Worm (Caenorhabditis elegans) whole organism, young adult: ENCODE measurements around the gene best-23.

Experiments used
- F10E7.11 ChIP-seq: sonication (generic microtip); optimal IDR thresholded peaks from 2 replicates; lab custom pipeline; 2017; ENCODE audit warnings: mild to moderate bottlenecking, missing genetic modification characterization, moderate library complexity, missing compliant biosample characterization
- F22D6.2 ChIP-seq: sonication (generic microtip); optimal IDR thresholded peaks from 2 replicates; lab custom pipeline; 2016; ENCODE audit warnings: mild to moderate bottlenecking, missing genetic modification characterization, missing compliant biosample characterization
- F39B2.1 ChIP-seq: fragments of 200-800 bp; sonication (Bioruptor generic); IDR thresholded peaks from 2 replicates; pipeline ENCODE4 v1.3.6; 2022; ENCODE audit warnings: missing genetic modification reagents, missing genetic modification characterization, missing compliant biosample characterization
- F57C9.4 ChIP-seq: sonication (generic microtip); optimal IDR thresholded peaks from 2 replicates; lab custom pipeline; 2017; ENCODE audit warnings: mild to moderate bottlenecking, missing genetic modification characterization, missing compliant biosample characterization
- K11D2.4 ChIP-seq: fragments of 200-800 bp; sonication (Bioruptor generic); IDR thresholded peaks from 2 replicates; pipeline ENCODE4 v1.3.6; 2022; ENCODE audit warnings: missing genetic modification reagents, missing genetic modification characterization, missing compliant biosample characterization
- Y53G8AR.9 ChIP-seq: fragments of 200-800 bp; sonication (Bioruptor generic); conservative IDR thresholded peaks from 2 replicates; pipeline ENCODE4 v1.3.6; 2022; ENCODE audit warnings: missing genetic modification reagents, missing genetic modification characterization, missing compliant biosample characterization
- Y79H2A.3 ChIP-seq: fragments of 200-800 bp; sonication (Bioruptor generic); conservative IDR thresholded peaks from 2 replicates; pipeline ENCODE4 v1.3.6; 2022; ENCODE audit warnings: missing genetic modification reagents, missing genetic modification characterization, missing compliant biosample characterization
- ZK185.1 ChIP-seq: sonication (generic microtip); optimal IDR thresholded peaks from 2 replicates; lab custom pipeline; 2016; ENCODE audit warnings: mild to moderate bottlenecking, missing genetic modification characterization, missing compliant biosample characterization; ENCODE audit not compliant: poor library complexity, severe bottlenecking
- ama-1 ChIP-seq, 3 experiments: fragments of 150-350 bp in 1 of 3; sonication (generic microtip) in 2 of 3; optimal IDR thresholded peaks; 2 replicates each; lab custom pipeline; 2014 to 2018; ENCODE audit warnings: missing biosample characterization in 2 of 3, missing genetic modification characterization in 2 of 3, missing genetic modification reagents in 2 of 3
- athp-1 ChIP-seq: sonication (generic microtip); optimal IDR thresholded peaks from 2 replicates; lab custom pipeline; 2017; ENCODE audit warnings: mild to moderate bottlenecking, missing genetic modification characterization, missing compliant biosample characterization
- attf-6 ChIP-seq: fragments of 200-800 bp; sonication (Bioruptor generic); IDR thresholded peaks from 2 replicates; pipeline ENCODE4 v1.3.6; 2022; ENCODE audit warnings: missing genetic modification reagents, missing genetic modification characterization, missing compliant biosample characterization
- ccch-3 ChIP-seq: fragments of 200-800 bp; sonication (Bioruptor generic); optimal IDR thresholded peaks from 2 replicates; lab custom pipeline; 2018; ENCODE audit warnings: mild to moderate bottlenecking, missing genetic modification characterization, missing compliant biosample characterization
- ceh-100 ChIP-seq: fragments of 200-800 bp; sonication (Bioruptor generic); IDR thresholded peaks from 2 replicates; pipeline ENCODE4 v1.3.6; 2022; ENCODE audit warnings: missing genetic modification reagents, missing genetic modification characterization, missing compliant biosample characterization
- ceh-58 ChIP-seq: fragments of 200-800 bp; sonication (Bioruptor generic); IDR thresholded peaks from 2 replicates; pipeline ENCODE4 v1.3.6; 2022; ENCODE audit warnings: missing genetic modification characterization, missing compliant biosample characterization
- ceh-91 ChIP-seq: fragments of 200-800 bp; sonication (Bioruptor generic); IDR thresholded peaks from 2 replicates; pipeline ENCODE4 v1.3.6; 2022; ENCODE audit warnings: missing genetic modification reagents, missing genetic modification characterization, missing compliant biosample characterization
- dpff-1 ChIP-seq: sonication (generic microtip); optimal IDR thresholded peaks from 2 replicates; lab custom pipeline; 2017; ENCODE audit warnings: mild to moderate bottlenecking, missing genetic modification characterization, missing compliant biosample characterization
- dpl-1 ChIP-seq: fragments of 150-350 bp; optimal IDR thresholded peaks from 2 replicates; lab custom pipeline; 2014; ENCODE audit warnings: missing biosample characterization, missing genetic modification reagents, missing genetic modification characterization
- efl-1 ChIP-seq: fragments of 150-350 bp; optimal IDR thresholded peaks from 2 replicates; lab custom pipeline; 2014; ENCODE audit warnings: missing biosample characterization, missing genetic modification reagents, missing genetic modification characterization
- ekl-4 ChIP-seq: fragments of 200-800 bp; sonication (Bioruptor generic); IDR thresholded peaks from 2 replicates; pipeline ENCODE4 v1.3.6; 2022; ENCODE audit warnings: missing genetic modification reagents, missing genetic modification characterization, missing compliant biosample characterization
- hrde-1 ChIP-seq: sonication (generic microtip); optimal IDR thresholded peaks from 2 replicates; lab custom pipeline; 2016; ENCODE audit warnings: missing genetic modification characterization, mild to moderate bottlenecking, missing compliant biosample characterization, moderate library complexity, missing genotype, missing genetic modification reagents, borderline replicate concordance
- hsf-1 ChIP-seq: fragments of 200-800 bp; sonication (Bioruptor generic); IDR thresholded peaks from 2 replicates; pipeline ENCODE4 v1.3.6; 2022; ENCODE audit warnings: missing genetic modification reagents, missing genetic modification characterization, missing compliant biosample characterization
- let-607 ChIP-seq, 2 experiments: fragments of 200-800 bp in 1 of 2; sonication (Bioruptor generic) in 1 of 2; sonication (generic microtip) in 1 of 2; optimal IDR thresholded peaks; 2 replicates each; lab custom pipeline; 2016 to 2018; ENCODE audit warnings: mild to moderate bottlenecking in 2 of 2, missing compliant biosample characterization in 2 of 2, missing genetic modification characterization in 2 of 2, moderate library complexity in 2 of 2, missing genotype in 1 of 2
- lin-35 ChIP-seq, 3 experiments: fragments of 150-350 bp in 2 of 3; sonication (generic microtip) in 1 of 3; optimal IDR thresholded peaks; 2 replicates each; lab custom pipeline; 2014 to 2018; ENCODE audit warnings: missing biosample characterization in 3 of 3, missing genetic modification characterization in 3 of 3, missing genetic modification reagents in 3 of 3
- lin-54 ChIP-seq: fragments of 200-800 bp; sonication (Bioruptor generic); optimal IDR thresholded peaks from 2 replicates; lab custom pipeline; 2018; ENCODE audit warnings: mild to moderate bottlenecking, missing genetic modification characterization, missing compliant biosample characterization
- lsl-1 ChIP-seq: fragments of 200-800 bp; sonication (Bioruptor generic); optimal IDR thresholded peaks from 2 replicates; lab custom pipeline; 2018; ENCODE audit warnings: mild to moderate bottlenecking, missing genetic modification characterization, moderate library complexity, missing compliant biosample characterization
- lsy-27 ChIP-seq: sonication (generic microtip); optimal IDR thresholded peaks from 2 replicates; lab custom pipeline; 2017; ENCODE audit warnings: missing genetic modification characterization, mild to moderate bottlenecking, missing compliant biosample characterization, antibody characterized with exemption, missing genotype, borderline replicate concordance; ENCODE audit not compliant: insufficient read depth
- madf-10 ChIP-seq: sonication (generic microtip); optimal IDR thresholded peaks from 2 replicates; lab custom pipeline; 2016; ENCODE audit warnings: mild to moderate bottlenecking, missing genetic modification characterization, missing compliant biosample characterization
- mel-28 ChIP-seq: sonication (generic microtip); optimal IDR thresholded peaks from 2 replicates; lab custom pipeline; 2016; ENCODE audit warnings: borderline replicate concordance, mild to moderate bottlenecking, missing genetic modification characterization, missing compliant biosample characterization
- nfya-2 ChIP-seq: fragments of 200-800 bp; sonication (Bioruptor generic); IDR thresholded peaks from 2 replicates; pipeline ENCODE4 v1.3.6; 2022; ENCODE audit warnings: missing genetic modification reagents, missing genetic modification characterization, missing compliant biosample characterization
- nhr-179 ChIP-seq: sonication (generic microtip); optimal IDR thresholded peaks from 2 replicates; lab custom pipeline; 2016; ENCODE audit warnings: mild to moderate bottlenecking, missing genetic modification characterization, missing compliant biosample characterization
- nhr-27 ChIP-seq: fragments of 200-800 bp; sonication (Bioruptor generic); optimal IDR thresholded peaks from 2 replicates; lab custom pipeline; 2018; ENCODE audit warnings: mild to moderate bottlenecking, missing genetic modification characterization, moderate library complexity, missing compliant biosample characterization
- pbrm-1 ChIP-seq: fragments of 200-800 bp; sonication (Bioruptor generic); IDR thresholded peaks from 2 replicates; pipeline ENCODE4 v1.3.6; 2022; ENCODE audit warnings: missing genetic modification reagents, missing genetic modification characterization, missing compliant biosample characterization
- rec-8 ChIP-seq, 2 experiments: sonication (generic microtip); optimal IDR thresholded peaks; 2 replicates each; lab custom pipeline; 2016; ENCODE audit warnings: mild to moderate bottlenecking in 2 of 2, missing genetic modification characterization in 2 of 2, missing genetic modification reagents in 2 of 2, missing genotype in 2 of 2, missing biosample characterization in 1 of 2, missing compliant biosample characterization in 1 of 2, moderate library complexity in 1 of 2
- snpc-1.1 ChIP-seq: sonication (generic microtip); optimal IDR thresholded peaks from 2 replicates; lab custom pipeline; 2017; ENCODE audit warnings: missing genetic modification characterization, mild to moderate bottlenecking, missing compliant biosample characterization, antibody characterized with exemption, moderate library complexity, missing genotype, missing genetic modification reagents; ENCODE audit not compliant: insufficient read depth
- snpc-3.4 ChIP-seq: sonication (generic microtip); optimal IDR thresholded peaks from 2 replicates; lab custom pipeline; 2017; ENCODE audit warnings: missing genetic modification characterization, mild to moderate bottlenecking, missing compliant biosample characterization, antibody characterized with exemption, moderate library complexity, missing genotype, missing genetic modification reagents
- somi-1 ChIP-seq: fragments of 200-800 bp; sonication (Bioruptor generic); optimal IDR thresholded peaks from 2 replicates; lab custom pipeline; 2018; ENCODE audit warnings: mild to moderate bottlenecking, missing genetic modification characterization, missing compliant biosample characterization
- unc-130 ChIP-seq: sonication (generic microtip); optimal IDR thresholded peaks from 2 replicates; lab custom pipeline; 2016; ENCODE audit warnings: missing genetic modification reagents, missing genetic modification characterization, missing compliant biosample characterization
- unc-62 ChIP-seq: fragments of 150-350 bp; optimal IDR thresholded peaks from 2 replicates; lab custom pipeline; 2014; ENCODE audit warnings: missing biosample characterization, missing genetic modification reagents, missing genetic modification characterization
- xnd-1 ChIP-seq: sonication (generic microtip); optimal IDR thresholded peaks from 2 replicates; lab custom pipeline; 2016; ENCODE audit warnings: missing genotype, missing genetic modification reagents, missing genetic modification characterization, missing compliant biosample characterization

The best-23 gene

ce11 chrII:7892761-7893272, 14.6 kb downstream of the best-23 start, which contains the start of gene ptc-1 (continued):
- TF ChIP-seq athp-1 (tag; lab: Kevin White, UChicago) (no peak), somi-1 (no peak), hrde-1 (tag; lab: Kevin White, UChicago) (no peak), ekl-4 (GFP tag; lab: Robert Waterston, UW) (no peak), rec-8 (tag; optimal IDR thresholded peaks at IDR 0.05; lab: Kevin White, UChicago) (no peak), let-607 (tag; optimal IDR thresholded peaks at IDR 0.05; lab: Kevin White, UChicago) (no peak), ccch-3 (GFP tag; lab: Kevin White, UChicago) (no peak), ama-1 (optimal IDR thresholded peaks at IDR 0.05; lab: Kevin White, UChicago) (no peak), ama-1 (GFP tag; optimal IDR thresholded peaks at IDR 0.05; lab: Kevin White, UChicago) (no peak), nhr-179 (tag; lab: Kevin White, UChicago) (no peak), ZK185.1 (no peak), xnd-1 (tag; lab: Kevin White, UChicago) (peak; percentile 72), lin-54 (GFP tag; lab: Kevin White, UChicago) (peak; percentile 49), efl-1 (peak; percentile 83), F22D6.2 (tag; lab: Kevin White, UChicago) (no peak), attf-6 (no peak), ceh-91 (peak; percentile 60), dpl-1 (GFP tag; lab: Kevin White, UChicago) (peak; percentile 67), Y79H2A.3 (GFP tag; lab: Robert Waterston, UW) (no peak), lin-35 (GFP tag; optimal IDR thresholded peaks at IDR 0.05; lab: Kevin White, UChicago) (no peak), lsy-27 (tag; lab: Kevin White, UChicago) (no peak), ceh-100 (GFP tag; lab: Robert Waterston, UW) (no peak), unc-62 (GFP tag; lab: Kevin White, UChicago) (no peak), nfya-2 (no peak), hsf-1 (GFP tag; lab: Robert Waterston, UW) (peak; percentile 72), snpc-1.1 (peak; percentile 55), nhr-27 (no peak), dpff-1 (tag; lab: Kevin White, UChicago) (no peak), mel-28 (tag; lab: Kevin White, UChicago) (no peak), ceh-58 (GFP tag; lab: Robert Waterston, UW) (no peak), snpc-3.4 (tag; lab: Kevin White, UChicago) (peak; percentile 24), F57C9.4 (tag; lab: Kevin White, UChicago) (no peak), F10E7.11 (tag; lab: Kevin White, UChicago) (no peak), madf-10 (tag; lab: Kevin White, UChicago) (no peak), unc-130 (GFP tag; lab: Kevin White, UChicago) (peak; percentile 17), Y53G8AR.9 (GFP tag; lab: Robert Waterston, UW) (no peak), K11D2.4 (no peak), F39B2.1 (GFP tag; lab: Robert Waterston, UW) (no peak), pbrm-1 (GFP tag; lab: Robert Waterston, UW) (no peak), lsl-1 (peak; percentile 78)
